Worm (Caenorhabditis elegans) whole organism, L4 larva: ENCODE measurements around the gene C39B10.1.

ENCODE experiments used
- F37D6.2 ChIP-seq: sonication (generic microtip); optimal IDR thresholded peaks from 2 replicates; lab custom pipeline; 2016; ENCODE audit warnings: mild to moderate bottlenecking, missing genetic modification characterization, missing compliant biosample characterization
- F44E2.7 ChIP-seq: fragments of 200-800 bp; sonication (Bioruptor generic); IDR thresholded peaks from 2 replicates; pipeline ENCODE4 v2.1.2; 2022; ENCODE audit warnings: missing genetic modification characterization, missing compliant biosample characterization
- F49E8.2 ChIP-seq: sonication (generic microtip); optimal IDR thresholded peaks from 2 replicates; lab custom pipeline; 2016; ENCODE audit warnings: missing compliant biosample characterization, mild to moderate bottlenecking, missing genetic modification characterization, borderline replicate concordance
- R02D3.7 ChIP-seq: fragments of 150-350 bp; sonication (generic microtip); optimal IDR thresholded peaks from 3 replicates; lab custom pipeline; 2014; ENCODE audit warnings: missing biosample characterization, missing genetic modification characterization
- T20F7.1 ChIP-seq: fragments of 200-800 bp; sonication (Bioruptor generic); optimal IDR thresholded peaks from 2 replicates; lab custom pipeline; 2018; ENCODE audit warnings: mild to moderate bottlenecking, missing genetic modification characterization, missing compliant biosample characterization
- Y5F2A.4 ChIP-seq: fragments of 200-800 bp; sonication (Bioruptor generic); optimal IDR thresholded peaks from 2 replicates; lab custom pipeline; 2018; ENCODE audit warnings: mild to moderate bottlenecking, missing genetic modification characterization, missing compliant biosample characterization
- Y75B8A.6 ChIP-seq: fragments of 200-800 bp; sonication (Bioruptor generic); IDR thresholded peaks from 2 replicates; pipeline ENCODE4 v1.3.6; 2022; ENCODE audit warnings: missing genetic modification reagents, missing genetic modification characterization, missing compliant biosample characterization
- ZK337.2 ChIP-seq: fragments of 200-800 bp; sonication (Bioruptor generic); IDR thresholded peaks from 2 replicates; pipeline ENCODE4 v1.3.6; 2022; ENCODE audit warnings: missing genetic modification reagents, missing genetic modification characterization, missing compliant biosample characterization
- ZK546.5 ChIP-seq, 2 experiments: sonication (generic microtip); optimal IDR thresholded peaks; 2 replicates each; lab custom pipeline; 2017; ENCODE audit warnings: missing biosample characterization in 2 of 2, missing genetic modification characterization in 2 of 2
- ceh-28 ChIP-seq: fragments of 150-350 bp; optimal IDR thresholded peaks from 2 replicates; lab custom pipeline; 2014; ENCODE audit warnings: missing biosample characterization, missing genetic modification reagents, missing genetic modification characterization
- ceh-32 ChIP-seq: sonication (generic microtip); optimal IDR thresholded peaks from 2 replicates; lab custom pipeline; 2016; ENCODE audit warnings: mild to moderate bottlenecking, missing genetic modification characterization, missing compliant biosample characterization; ENCODE audit not compliant: poor library complexity
- ceh-44 ChIP-seq: fragments of 200-800 bp; sonication (Bioruptor generic); IDR thresholded peaks from 2 replicates; pipeline ENCODE4 v1.3.6; 2022; ENCODE audit warnings: missing genetic modification reagents, missing genetic modification characterization, missing compliant biosample characterization
- ceh-82 ChIP-seq: sonication (generic microtip); optimal IDR thresholded peaks from 2 replicates; lab custom pipeline; 2017; ENCODE audit warnings: missing biosample characterization, missing genetic modification characterization
- daf-16 ChIP-seq, 3 experiments: sonication (generic microtip); optimal IDR thresholded peaks; 2 replicates each; lab custom pipeline; 2016 to 2017; ENCODE audit warnings: missing genetic modification characterization in 3 of 3, missing genetic modification reagents in 3 of 3, mild to moderate bottlenecking in 2 of 3, missing compliant biosample characterization in 2 of 3, missing biosample characterization in 1 of 3, moderate library complexity in 1 of 3
- dmd-6 ChIP-seq: fragments of 200-800 bp; sonication (Bioruptor generic); IDR thresholded peaks from 2 replicates; pipeline ENCODE4 v1.3.6; 2022; ENCODE audit warnings: missing genetic modification reagents, missing genetic modification characterization, missing compliant biosample characterization
- dmd-8 ChIP-seq: fragments of 200-800 bp; sonication (Bioruptor generic); IDR thresholded peaks from 2 replicates; pipeline ENCODE4 v1.3.6; 2022; ENCODE audit warnings: missing genetic modification characterization, missing compliant biosample characterization
- dpl-1 ChIP-seq: fragments of 150-350 bp; optimal IDR thresholded peaks from 2 replicates; lab custom pipeline; 2014; ENCODE audit warnings: missing biosample characterization, missing genetic modification reagents, missing genetic modification characterization
- dve-1 ChIP-seq: sonication (generic microtip); optimal IDR thresholded peaks from 2 replicates; lab custom pipeline; 2017; ENCODE audit warnings: antibody characterized with exemption, mild to moderate bottlenecking, missing genetic modification characterization, missing compliant biosample characterization; ENCODE audit not compliant: insufficient read depth
- hlh-11 ChIP-seq: fragments of 200-800 bp; sonication (Bioruptor generic); optimal IDR thresholded peaks from 2 replicates; lab custom pipeline; 2018; ENCODE audit warnings: mild to moderate bottlenecking, missing genetic modification characterization, missing compliant biosample characterization
- hmg-1.1 ChIP-seq: fragments of 200-800 bp; sonication (Bioruptor generic); IDR thresholded peaks from 2 replicates; pipeline ENCODE4 v1.3.6; 2022; ENCODE audit warnings: missing genetic modification reagents, missing genetic modification characterization, missing compliant biosample characterization
- lim-7 ChIP-seq: fragments of 200-800 bp; sonication (Bioruptor generic); IDR thresholded peaks from 2 replicates; pipeline ENCODE4 v1.3.6; 2022; ENCODE audit warnings: missing genetic modification characterization, missing compliant biosample characterization
- lin-15B ChIP-seq: fragments of 150-350 bp; sonication (generic microtip); optimal IDR thresholded peaks from 3 replicates; lab custom pipeline; 2014; ENCODE audit warnings: missing biosample characterization, missing genetic modification characterization
- lsy-2 ChIP-seq, 2 experiments: fragments of 150-350 bp in 1 of 2; sonication (generic microtip) in 1 of 2; optimal IDR thresholded peaks; 2 replicates each; lab custom pipeline; 2014 to 2017; ENCODE audit warnings: missing biosample characterization in 2 of 2, missing genetic modification characterization in 2 of 2
- madf-5 ChIP-seq, 2 experiments: fragments of 200-800 bp; sonication (Bioruptor generic); IDR thresholded peaks; 2 replicates each; pipeline ENCODE4 v1.3.6; 2022; ENCODE audit warnings: missing compliant biosample characterization in 2 of 2, missing genetic modification characterization in 2 of 2
- mdl-1 ChIP-seq, 2 experiments: fragments of 150-350 bp in 1 of 2; sonication (generic microtip) in 1 of 2; optimal IDR thresholded peaks; 2 replicates each; lab custom pipeline; 2014 to 2017; ENCODE audit warnings: missing biosample characterization in 2 of 2, missing genetic modification characterization in 2 of 2
- mep-1 ChIP-seq: fragments of 150-350 bp; sonication (generic microtip); optimal IDR thresholded peaks from 3 replicates; lab custom pipeline; 2014; ENCODE audit warnings: missing biosample characterization, missing genetic modification characterization
- mes-2 ChIP-seq: sonication (generic microtip); optimal IDR thresholded peaks from 2 replicates; lab custom pipeline; 2016; ENCODE audit warnings: missing genotype, mild to moderate bottlenecking, missing genetic modification characterization, missing compliant biosample characterization; ENCODE audit not compliant: poor library complexity, severe bottlenecking
- mxl-3 ChIP-seq: fragments of 200-800 bp; sonication (Bioruptor generic); optimal IDR thresholded peaks from 2 replicates; lab custom pipeline; 2018; ENCODE audit warnings: mild to moderate bottlenecking, missing genetic modification characterization, missing compliant biosample characterization
- nhr-111 ChIP-seq: fragments of 200-800 bp; sonication (Bioruptor generic); optimal IDR thresholded peaks from 2 replicates; lab custom pipeline; 2018; ENCODE audit warnings: mild to moderate bottlenecking, missing genetic modification characterization, missing compliant biosample characterization
- nhr-28 ChIP-seq: fragments of 150-350 bp; optimal IDR thresholded peaks from 2 replicates; lab custom pipeline; 2014; ENCODE audit warnings: missing biosample characterization, missing genetic modification characterization
- nhr-48 ChIP-seq: sonication (generic microtip); optimal IDR thresholded peaks from 2 replicates; lab custom pipeline; 2016; ENCODE audit warnings: mild to moderate bottlenecking, missing genetic modification characterization, missing compliant biosample characterization
- php-3 ChIP-seq: fragments of 200-800 bp; sonication (Bioruptor generic); IDR thresholded peaks from 2 replicates; pipeline ENCODE4 v1.3.6; 2022; ENCODE audit warnings: missing genetic modification reagents, missing genetic modification characterization, missing compliant biosample characterization
- pqm-1 ChIP-seq: sonication (generic microtip); optimal IDR thresholded peaks from 2 replicates; lab custom pipeline; 2017; ENCODE audit warnings: missing biosample characterization, missing genetic modification characterization
- snpc-1.2 ChIP-seq: fragments of 200-800 bp; sonication (Bioruptor generic); IDR thresholded peaks from 2 replicates; pipeline ENCODE4 v1.3.6; 2022; ENCODE audit warnings: missing genetic modification reagents, missing genetic modification characterization, missing compliant biosample characterization
- snpc-4 ChIP-seq: fragments of 150-350 bp; optimal IDR thresholded peaks from 2 replicates; lab custom pipeline; 2014; ENCODE audit warnings: missing biosample characterization, missing genetic modification characterization
- tra-1 ChIP-seq: fragments of 200-800 bp; sonication (Bioruptor generic); IDR thresholded peaks from 2 replicates; pipeline ENCODE4 v1.3.6; 2022; ENCODE audit warnings: missing genetic modification reagents, missing genetic modification characterization, missing compliant biosample characterization
- unc-130 ChIP-seq: sonication (generic microtip); optimal IDR thresholded peaks from 2 replicates; lab custom pipeline; 2016; ENCODE audit warnings: missing genetic modification reagents, missing genetic modification characterization, missing compliant biosample characterization
- unc-39 ChIP-seq: sonication (generic microtip); optimal IDR thresholded peaks from 2 replicates; lab custom pipeline; 2017; ENCODE audit warnings: missing biosample characterization, missing genetic modification characterization
- unc-62 ChIP-seq, 3 experiments: fragments of 150-350 bp in 1 of 3; sonication (generic microtip); optimal IDR thresholded peaks in 2 of 3; peaks in 1 of 3; 1 replicate in 1 of 3; 2 replicates in 2 of 3; lab custom pipeline; 2014 to 2017; ENCODE audit warnings: missing biosample characterization in 3 of 3, missing genetic modification characterization in 3 of 3, missing genetic modification reagents in 3 of 3, missing genotype in 1 of 3
- vab-7 ChIP-seq: fragments of 200-800 bp; sonication (Bioruptor generic); IDR thresholded peaks from 2 replicates; pipeline ENCODE4 v1.3.6; 2022; ENCODE audit warnings: missing genetic modification reagents, missing genetic modification characterization, missing compliant biosample characterization
- zfp-2 ChIP-seq: sonication (generic microtip); optimal IDR thresholded peaks from 2 replicates; lab custom pipeline; 2016; ENCODE audit warnings: mild to moderate bottlenecking, missing genetic modification characterization, missing compliant biosample characterization
- zip-11 ChIP-seq: fragments of 200-800 bp; sonication (Bioruptor generic); IDR thresholded peaks from 2 replicates; pipeline ENCODE4 v1.3.6; 2022; ENCODE audit warnings: missing genetic modification characterization, missing compliant biosample characterization
- zip-2 ChIP-seq: fragments of 150-350 bp; optimal IDR thresholded peaks from 2 replicates; lab custom pipeline; 2014; ENCODE audit warnings: missing biosample characterization, missing genetic modification characterization
- ztf-11 ChIP-seq: fragments of 150-350 bp; optimal IDR thresholded peaks from 2 replicates; lab custom pipeline; 2014; ENCODE audit warnings: missing biosample characterization, missing genetic modification characterization

C39B10.1 gene

DNA sequence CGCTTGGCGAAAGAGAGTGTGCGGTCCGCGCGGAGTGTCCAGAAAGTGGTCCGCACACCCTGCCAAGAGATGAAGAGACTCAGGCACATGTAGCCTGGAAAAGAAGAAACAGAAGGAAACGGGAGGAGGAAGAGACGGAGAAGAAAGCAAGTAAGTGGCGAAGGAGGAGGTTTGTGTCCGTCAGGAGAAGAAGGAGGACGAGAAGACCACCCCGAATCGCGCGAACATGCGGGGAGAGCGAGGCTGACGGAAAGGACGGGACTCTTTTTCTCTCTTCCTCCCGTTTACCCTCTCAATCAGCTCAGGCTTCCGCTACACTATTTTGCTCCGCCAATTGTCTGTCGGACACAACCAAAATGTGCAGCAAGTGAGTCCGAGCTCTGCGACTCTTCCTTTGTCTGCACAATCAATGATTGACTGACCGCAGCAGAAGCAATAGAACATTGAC lies 27.9 kb downstream of the C39B10.1 start (continued):
- TF ChIP-seq tra-1 (GFP tag; lab: Robert Waterston, UW) (0 out of 2 replicates have a peak, but pooled peaks have one; percentile 21), ztf-11 (tag; lab: Kevin White, UChicago) (no peak), ZK546.5 (tag; optimal IDR thresholded peaks at IDR 0.05; lab: Kevin White, UChicago) (no peak), ceh-28 (peak; percentile 41), F37D6.2 (tag; lab: Kevin White, UChicago) (peak; percentile 80), dmd-8 (GFP tag; lab: Robert Waterston, UW) (no peak), lim-7 (GFP tag; lab: Robert Waterston, UW) (no peak), hmg-1.1 (GFP tag; lab: Robert Waterston, UW) (peak; percentile 82)

DNA sequence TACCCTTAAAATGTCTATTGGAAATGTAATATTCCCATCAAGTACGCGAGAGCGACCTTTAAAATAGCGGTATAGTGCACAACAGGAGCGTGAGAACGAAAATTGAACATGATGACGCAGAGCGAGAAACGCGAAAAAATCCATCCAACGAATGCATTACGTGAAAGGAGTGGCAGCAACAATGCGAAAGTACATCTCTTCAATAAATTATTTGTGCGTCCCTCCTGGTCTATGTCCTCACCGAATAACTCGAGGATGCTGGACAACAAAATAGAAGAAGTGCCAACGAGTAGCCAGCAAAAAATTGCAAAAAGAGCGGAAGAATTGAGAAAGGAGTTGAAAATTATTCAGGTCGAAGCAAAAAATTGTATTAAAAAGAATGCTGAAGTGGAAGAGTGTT lies 29.6 kb downstream of the C39B10.1 start:
- TF ChIP-seq tra-1 (GFP tag; lab: Robert Waterston, UW) (no peak), nhr-48 (tag; lab: Kevin White, UChicago) (no peak), hmg-1.1 (GFP tag; lab: Robert Waterston, UW) (no peak), php-3 (GFP tag; lab: Robert Waterston, UW) (no peak), zip-11 (GFP tag; lab: Robert Waterston, UW) (no peak), madf-5 (GFP tag; IDR thresholded peaks at IDR 0.05; lab: Robert Waterston, UW) (no peak), mes-2 (tag; lab: Kevin White, UChicago) (no peak), lin-15B (tag; lab: Kevin White, UChicago) (no peak), Y75B8A.6 (no peak), dpl-1 (GFP tag; lab: Kevin White, UChicago) (no peak), unc-130 (no peak), R02D3.7 (tag; lab: Kevin White, UChicago) (no peak), T20F7.1 (no peak), ceh-82 (tag; lab: Kevin White, UChicago) (no peak), ZK337.2 (no peak), zip-2 (tag; lab: Kevin White, UChicago) (no peak)

DNA sequence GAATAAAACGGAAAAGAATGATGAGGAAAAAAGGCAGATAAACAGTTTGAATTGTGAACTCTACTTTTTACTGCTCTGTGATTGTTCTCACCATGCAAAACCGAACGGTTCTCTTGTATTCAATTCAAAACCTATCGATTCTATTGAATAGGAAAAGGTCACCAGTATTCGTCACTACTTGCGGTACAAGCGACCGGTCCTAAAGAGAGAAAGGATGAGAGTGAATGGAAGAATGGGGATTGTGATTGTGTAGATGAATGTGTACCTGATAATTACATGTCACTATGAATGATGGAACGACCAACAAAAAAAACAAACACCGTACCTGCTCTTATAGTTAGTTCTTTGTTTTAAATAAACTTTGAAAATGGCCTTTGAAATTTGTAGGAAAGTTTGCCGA lies 30.7 kb downstream of the C39B10.1 start:
- TF ChIP-seq mes-2 (tag; lab: Kevin White, UChicago) (peak; percentile 8), unc-39 (tag; lab: Kevin White, UChicago) (no peak)

DNA sequence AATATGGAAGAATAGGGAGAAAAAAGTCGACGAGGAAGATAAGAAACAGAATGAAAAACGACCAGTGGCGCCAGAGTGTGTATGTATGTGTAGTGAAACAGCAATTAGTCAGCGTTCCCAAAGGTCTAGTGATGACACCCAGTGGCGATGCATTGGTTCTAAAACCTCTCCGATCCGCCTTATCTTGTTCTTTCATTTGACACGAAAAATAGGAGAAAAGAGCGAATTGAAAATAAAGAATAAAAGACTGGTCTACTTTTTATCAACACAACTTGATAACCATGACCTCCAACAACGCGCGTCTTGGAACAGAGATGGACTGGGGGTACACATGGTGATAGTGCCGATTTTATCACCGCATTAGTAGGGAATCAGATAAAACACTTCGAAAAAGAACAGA lies 32.6 kb downstream of the C39B10.1 start:
- TF ChIP-seq mdl-1 (tag; optimal IDR thresholded peaks at IDR 0.05; lab: Kevin White, UChicago) (peak in 1 of 2 experiments; percentile 14), Y5F2A.4 (GFP tag; lab: Kevin White, UChicago) (no peak), madf-5 (GFP tag; IDR thresholded peaks at IDR 0.05; lab: Robert Waterston, UW) (no peak), unc-62 (GFP tag; optimal IDR thresholded peaks at IDR 0.05 in 1 of 2; lab: Kevin White, UChicago) (peak in 1 of 2 experiments; percentile 99), unc-62 (tag; optimal IDR thresholded peaks at IDR 0.05; lab: Kevin White, UChicago) (no peak), dmd-6 (GFP tag; lab: Robert Waterston, UW) (peak; percentile 15; the same call in 1 of the 2 replicates), lin-15B (tag; lab: Kevin White, UChicago) (no peak), F44E2.7 (no peak), mes-2 (tag; lab: Kevin White, UChicago) (peak; percentile 17), snpc-1.2 (GFP tag; lab: Robert Waterston, UW) (no peak), nhr-28 (tag; lab: Kevin White, UChicago) (peak; percentile 88), ceh-44 (GFP tag; lab: Robert Waterston, UW) (no peak), dve-1 (peak; percentile 7), snpc-4 (tag; lab: Kevin White, UChicago) (no peak), lsy-2 (tag; optimal IDR thresholded peaks at IDR 0.05; lab: Kevin White, UChicago) (peak in 1 of 2 experiments; percentile 15), zfp-2 (tag; lab: Kevin White, UChicago) (no peak), pqm-1 (peak; percentile 62), hlh-11 (tag; lab: Kevin White, UChicago) (peak; percentile 63), vab-7 (no peak), ceh-32 (tag; lab: Kevin White, UChicago) (no peak), mxl-3 (GFP tag; lab: Kevin White, UChicago) (peak; percentile 94), nhr-111 (no peak), F49E8.2 (tag; lab: Kevin White, UChicago) (no peak), mep-1 (tag; lab: Kevin White, UChicago) (peak; percentile 27), dmd-8 (GFP tag; lab: Robert Waterston, UW) (no peak), daf-16 (GFP tag; optimal IDR thresholded peaks at IDR 0.05; lab: Kevin White, UChicago) (no peak), daf-16 (tag; optimal IDR thresholded peaks at IDR 0.05; lab: Kevin White, UChicago) (peak; percentile 62)
